Worm (Caenorhabditis elegans): ENCODE results near the gene Y60A3A.21.

DNA sequence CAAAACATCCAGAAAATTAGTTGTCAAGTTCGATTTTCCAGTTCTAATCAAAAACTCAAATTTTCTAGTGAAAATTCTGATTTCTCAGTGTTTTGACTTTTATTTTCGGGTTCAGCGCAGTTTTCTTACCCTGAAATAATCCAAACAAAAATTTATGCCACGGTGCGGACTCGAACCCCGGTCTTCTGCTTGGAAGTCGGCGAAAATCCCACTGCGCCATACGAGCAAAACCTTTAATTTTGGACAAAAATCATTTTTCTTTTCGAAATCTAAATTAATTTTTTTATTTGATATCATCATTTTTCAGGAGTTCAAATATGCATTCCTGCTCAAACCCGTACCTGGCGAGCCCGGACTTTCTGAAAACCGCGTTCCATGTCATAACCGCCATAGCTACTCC, 37.3 kb downstream of the Y60A3A.21 start, which contains the start of gene srh-233:
- no peak for TF ChIP-seq lin-39 (tag; optimal IDR thresholded peaks at IDR 0.05)
- no peak for TF ChIP-seq unc-39 (tag; optimal IDR thresholded peaks at IDR 0.05)
- TF ChIP-seq nfya-1 (tag; optimal IDR thresholded peaks at IDR 0.05; ENCODE audit: insufficient read depth), result no peak
